Worm (Caenorhabditis elegans): ENCODE measurements around the gene polq-1.
A peak's percentile ranks its signal among the peaks of the same experiment; 100 is the strongest.

Gene polq-1

DNA sequence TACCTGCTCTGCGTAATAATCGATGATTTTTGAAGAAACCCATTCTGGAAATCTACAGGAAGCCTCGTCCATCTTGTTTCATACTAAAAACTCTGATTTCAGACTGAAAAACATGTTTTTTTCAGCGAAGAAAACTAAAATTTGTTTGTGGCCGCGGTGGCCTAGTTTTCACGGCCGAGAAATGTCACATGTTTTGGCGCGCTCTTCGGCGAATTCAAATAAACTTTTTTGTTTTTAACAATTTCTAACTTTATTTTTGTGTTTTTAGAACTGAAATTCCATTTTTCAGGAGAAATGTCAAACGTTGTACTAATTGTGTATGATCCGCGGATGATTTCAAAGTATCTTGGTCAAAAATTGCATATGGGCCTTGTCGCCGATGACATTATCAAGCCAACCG lies at the start of gene polq-1, which contains the start of gene him-10 (continued):
- no peak for TF ChIP-seq sox-4 (tag; optimal IDR thresholded peaks at IDR 0.05)
- no peak for TF ChIP-seq nhr-11 (tag; optimal IDR thresholded peaks at IDR 0.05)
- no peak for TF ChIP-seq ztf-4 (tag; optimal IDR thresholded peaks at IDR 0.05)
- no peak for TF ChIP-seq hpl-2 (GFP tag; optimal IDR thresholded peaks at IDR 0.05)
- TF ChIP-seq snpc-4 (tag; optimal IDR thresholded peaks at IDR 0.05): peak; percentile 6
- peak; percentile 18 for TF ChIP-seq lir-3 (tag; optimal IDR thresholded peaks at IDR 0.05; ENCODE audit: poor library complexity)
- TF ChIP-seq sup-37 (GFP tag; optimal IDR thresholded peaks at IDR 0.05): no peak
- TF ChIP-seq ceh-8 (GFP tag; optimal IDR thresholded peaks at IDR 0.05): no peak
- no peak for TF ChIP-seq pax-3 (tag; optimal IDR thresholded peaks at IDR 0.05)
- no peak for TF ChIP-seq vab-15 (tag; optimal IDR thresholded peaks at IDR 0.05)
- no peak for TF ChIP-seq elt-2 (tag; optimal IDR thresholded peaks at IDR 0.05)
- no peak for TF ChIP-seq lin-39 (tag; optimal IDR thresholded peaks at IDR 0.05)
- no peak for TF ChIP-seq ces-1 (GFP tag; optimal IDR thresholded peaks at IDR 0.05)
- TF ChIP-seq nhr-90 (tag; optimal IDR thresholded peaks at IDR 0.05; ENCODE audit: poor library complexity): no peak
- no peak for TF ChIP-seq nhr-47 (tag; optimal IDR thresholded peaks at IDR 0.05)
- no peak for TF ChIP-seq lin-13 (GFP tag; optimal IDR thresholded peaks at IDR 0.05)
- TF ChIP-seq swsn-7 (tag; optimal IDR thresholded peaks at IDR 0.05): no peak
- no peak for TF ChIP-seq ets-5 (GFP tag; IDR thresholded peaks at IDR 0.05)
- no peak for TF ChIP-seq nhr-19 (GFP tag; conservative IDR thresholded peaks at IDR 0.05)
- no peak for TF ChIP-seq mab-9 (GFP tag; IDR thresholded peaks at IDR 0.05)
- no peak for TF ChIP-seq ceh-63 (GFP tag; optimal IDR thresholded peaks at IDR 0.05)
- no peak for TF ChIP-seq fos-1 (tag; optimal IDR thresholded peaks at IDR 0.05)
- TF ChIP-seq hlh-4 (tag; optimal IDR thresholded peaks at IDR 0.05): no peak
- no peak for TF ChIP-seq dsc-1 (tag; optimal IDR thresholded peaks at IDR 0.05)
- no peak for TF ChIP-seq zag-1 (tag; optimal IDR thresholded peaks at IDR 0.05)
- TF ChIP-seq tbx-2 (tag; optimal IDR thresholded peaks at IDR 0.05): peak; percentile 5
- no peak for TF ChIP-seq nhr-237 (tag; optimal IDR thresholded peaks at IDR 0.05)
- TF ChIP-seq efl-3 (GFP tag; optimal IDR thresholded peaks at IDR 0.05): no peak
- TF ChIP-seq nhr-76 (tag; optimal IDR thresholded peaks at IDR 0.05): no peak
- TF ChIP-seq pag-3 (tag; optimal IDR thresholded peaks at IDR 0.05; ENCODE audit: borderline replicate concordance, insufficient read depth): no peak

DNA sequence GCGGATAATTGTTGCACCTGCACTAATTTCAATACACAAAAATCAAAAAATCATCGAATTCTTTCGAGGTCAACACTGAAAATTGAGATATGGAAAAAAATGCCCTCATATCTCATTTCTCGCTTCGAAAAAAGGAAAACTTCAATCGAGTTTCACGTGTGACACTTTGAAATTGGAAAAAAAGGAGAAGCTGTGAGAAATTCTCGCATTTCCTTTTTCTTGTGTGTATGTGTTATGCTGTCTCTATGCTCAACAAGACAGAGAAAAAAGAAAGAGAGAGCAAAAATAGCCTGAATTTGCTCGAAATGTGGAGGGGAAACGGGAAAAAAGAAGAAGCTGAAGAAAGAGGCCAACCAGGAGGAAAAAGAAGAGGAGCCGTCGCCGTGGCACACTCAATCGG lies 43.5 kb upstream of the polq-1 start:
- TF ChIP-seq nhr-71 (tag; optimal IDR thresholded peaks at IDR 0.05): peak; percentile 20
- peak; percentile 78 for TF ChIP-seq fkh-10 (GFP tag; optimal IDR thresholded peaks at IDR 0.05)
- peak in 1 of 2 experiments; percentile 5 for TF ChIP-seq lsy-2 (tag; optimal IDR thresholded peaks at IDR 0.05)
- no peak for TF ChIP-seq skn-1 (tag; optimal IDR thresholded peaks at IDR 0.05)
- TF ChIP-seq ceh-63 (GFP tag; optimal IDR thresholded peaks at IDR 0.05): no peak
- TF ChIP-seq ceh-82 (tag; optimal IDR thresholded peaks at IDR 0.05): peak in 1 of 3 experiments; percentile 38
- peak; percentile 77 for TF ChIP-seq lin-14 (GFP tag; optimal IDR thresholded peaks at IDR 0.05)
- no peak for TF ChIP-seq nhr-77 (tag; optimal IDR thresholded peaks at IDR 0.05)
- no peak for TF ChIP-seq efl-1 (optimal IDR thresholded peaks at IDR 0.05)
- peak in 1 of 2 experiments; percentile 27 for TF ChIP-seq efl-1 (GFP tag; optimal IDR thresholded peaks at IDR 0.05 in 1 of 2)
- no peak for TF ChIP-seq lin-13 (GFP tag; optimal IDR thresholded peaks at IDR 0.05)
- TF ChIP-seq nhr-47 (tag; optimal IDR thresholded peaks at IDR 0.05): peak; percentile 11

DNA sequence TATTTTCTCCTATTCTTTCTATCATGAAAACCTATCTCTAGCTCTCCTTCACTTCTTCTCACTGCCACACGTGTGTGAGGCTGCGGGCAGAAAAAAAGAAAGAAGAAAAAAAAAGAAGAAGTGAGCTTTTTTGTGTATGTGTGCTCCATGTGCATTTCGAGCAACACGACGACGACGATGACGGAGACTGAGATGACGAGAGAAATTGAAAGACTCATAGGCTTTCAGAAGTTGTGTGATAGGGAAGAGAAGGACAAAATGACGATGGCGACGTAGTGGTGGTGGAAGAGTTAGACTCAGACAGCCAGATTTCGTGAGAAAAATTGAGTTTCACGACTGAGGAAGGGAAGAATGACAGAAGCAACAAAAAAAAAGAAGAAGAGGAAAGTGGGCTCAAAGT lies 42.5 kb upstream of the polq-1 start:
- TF ChIP-seq mep-1 (tag; optimal IDR thresholded peaks at IDR 0.05) (peak; percentile 82), nhr-84 (tag; optimal IDR thresholded peaks at IDR 0.05) (no peak), ceh-82 (tag; optimal IDR thresholded peaks at IDR 0.05) (peak in 2 of 3 experiments; percentile 37 to 73), alr-1 (tag; optimal IDR thresholded peaks at IDR 0.05; ENCODE audit: borderline replicate concordance) (no peak), unc-98 (GFP tag; IDR thresholded peaks at IDR 0.05) (no peak), unc-130 (tag; optimal IDR thresholded peaks at IDR 0.05) (peak; percentile 42), egl-13 (tag; optimal IDR thresholded peaks at IDR 0.05) (peak; percentile 60), nhr-77 (tag; optimal IDR thresholded peaks at IDR 0.05) (no peak), isw-1 (GFP tag; IDR thresholded peaks at IDR 0.05) (peak; percentile 51), sox-4 (tag; optimal IDR thresholded peaks at IDR 0.05) (peak; percentile 34), ceh-88 (GFP tag; IDR thresholded peaks at IDR 0.05) (0 out of 2 replicates have a peak, but pooled peaks have one; percentile 26), skn-1 (tag; optimal IDR thresholded peaks at IDR 0.05) (peak; percentile 52), nhr-90 (tag; optimal IDR thresholded peaks at IDR 0.05; ENCODE audit: poor library complexity) (no peak), zag-1 (tag; optimal IDR thresholded peaks at IDR 0.05) (peak; percentile 40), fkh-8 (tag; optimal IDR thresholded peaks at IDR 0.05) (peak; percentile 93), nhr-71 (tag; optimal IDR thresholded peaks at IDR 0.05) (peak; percentile 88), unc-86 (tag; optimal IDR thresholded peaks at IDR 0.05) (peak; percentile 82), nhr-11 (tag; optimal IDR thresholded peaks at IDR 0.05) (peak; percentile 3), nhr-28 (tag; optimal IDR thresholded peaks at IDR 0.05) (no peak)
